Fruit fly (Drosophila melanogaster) whole organism, embryonic: ENCODE measurements around the gene lectin-24Db.

Source experiments
- ATbp ChIP-seq: fragments of 200-800 bp; sonication (Bioruptor generic); optimal IDR thresholded peaks from 2 replicates; lab custom pipeline; 2017; ENCODE audit warnings: missing biosample characterization, mild to moderate bottlenecking, missing genetic modification characterization, missing genetic modification reagents
- Antp ChIP-seq: fragments of 200-800 bp; sonication (Bioruptor generic); optimal IDR thresholded peaks from 3 replicates; lab custom pipeline; 2016; ENCODE audit warnings: missing biosample characterization, missing genetic modification characterization
- Atf3 ChIP-seq: fragments of 200-800 bp; sonication (Bioruptor generic); optimal IDR thresholded peaks from 3 replicates; lab custom pipeline; 2016; ENCODE audit warnings: missing biosample characterization, missing genetic modification characterization
- Bdp1 ChIP-seq: fragments of 200-800 bp; sonication (Bioruptor generic); optimal IDR thresholded peaks from 3 replicates; lab custom pipeline; 2016; ENCODE audit warnings: missing biosample characterization, missing genetic modification characterization
- CG10654 ChIP-seq: fragments of 200-800 bp; sonication (Bioruptor generic); optimal IDR thresholded peaks from 2 replicates; lab custom pipeline; 2016; ENCODE audit warnings: missing biosample characterization, missing genetic modification characterization
- CG10959 ChIP-seq: fragments of 200-800 bp; sonication (Bioruptor generic); IDR thresholded peaks from 2 replicates; pipeline ENCODE4 v1.3.6; 2022; ENCODE audit warnings: missing biosample characterization, missing genetic modification characterization
- CG11247 ChIP-seq: fragments of 200-800 bp; sonication (Bioruptor generic); IDR thresholded peaks from 2 replicates; pipeline ENCODE4 v1.3.6; 2022; ENCODE audit warnings: missing biosample characterization, missing genetic modification characterization
- CG12219 ChIP-seq: fragments of 200-800 bp; sonication (Bioruptor generic); optimal IDR thresholded peaks from 3 replicates; lab custom pipeline; 2018; ENCODE audit warnings: missing biosample characterization, mild to moderate bottlenecking, missing genetic modification characterization
- CG12236 ChIP-seq: fragments of 200-800 bp; sonication (Bioruptor generic); optimal IDR thresholded peaks from 2 replicates; lab custom pipeline; 2016; ENCODE audit warnings: missing biosample characterization, missing genetic modification characterization
- CG12659 ChIP-seq: fragments of 200-800 bp; sonication (Bioruptor generic); optimal IDR thresholded peaks from 3 replicates; lab custom pipeline; 2017; ENCODE audit warnings: mild to moderate bottlenecking, missing biosample characterization, missing genetic modification reagents, missing genetic modification characterization
- CG14667 ChIP-seq: fragments of 200-800 bp; sonication (Bioruptor generic); IDR thresholded peaks from 2 replicates; pipeline ENCODE4 v1.3.6; 2022; ENCODE audit warnings: missing biosample characterization, missing genetic modification characterization
- CG18599 ChIP-seq: fragments of 200-800 bp; sonication (Bioruptor generic); optimal IDR thresholded peaks from 3 replicates; lab custom pipeline; 2017; ENCODE audit warnings: missing biosample characterization, missing genetic modification characterization, mild to moderate bottlenecking, moderate library complexity, missing genetic modification reagents
- CG30431 ChIP-seq: fragments of 200-800 bp; sonication (Bioruptor generic); optimal IDR thresholded peaks from 2 replicates; lab custom pipeline; 2017; ENCODE audit warnings: missing biosample characterization, missing genetic modification characterization
- CG31224 ChIP-seq: fragments of 200-800 bp; sonication (Bioruptor generic); IDR thresholded peaks from 2 replicates; pipeline ENCODE4 v1.3.6; 2022; ENCODE audit warnings: missing biosample characterization, missing genetic modification characterization
- CG32767 ChIP-seq: fragments of 200-800 bp; sonication (Bioruptor generic); IDR thresholded peaks from 2 replicates; pipeline ENCODE4 v1.3.6; 2022; ENCODE audit warnings: missing biosample characterization, missing genetic modification characterization
- CG34224 ChIP-seq: fragments of 200-800 bp; sonication (Bioruptor generic); IDR thresholded peaks from 3 replicates; pipeline ENCODE4 v1.3.6; 2022; ENCODE audit warnings: missing biosample characterization, missing genetic modification characterization; ENCODE audit not compliant: partially characterized antibody
- CG43689 ChIP-seq: fragments of 200-800 bp; sonication (Bioruptor generic); IDR thresholded peaks from 2 replicates; pipeline ENCODE4 v1.3.6; 2022; ENCODE audit warnings: missing biosample characterization, missing genetic modification characterization
- CG4707 ChIP-seq: fragments of 200-800 bp; sonication (Bioruptor generic); optimal IDR thresholded peaks from 2 replicates; lab custom pipeline; 2018; ENCODE audit warnings: missing biosample characterization, mild to moderate bottlenecking, missing genetic modification characterization, moderate library complexity
- CG7963 ChIP-seq: fragments of 200-800 bp; sonication (Bioruptor generic); IDR thresholded peaks from 3 replicates; pipeline ENCODE4 v1.3.6; 2022; ENCODE audit warnings: missing biosample characterization, missing genetic modification characterization; ENCODE audit not compliant: partially characterized antibody
- CG9876 ChIP-seq: fragments of 200-800 bp; sonication (Bioruptor generic); optimal IDR thresholded peaks from 2 replicates; lab custom pipeline; 2016; ENCODE audit warnings: missing biosample characterization, missing genetic modification characterization
- D ChIP-seq, 2 experiments: fragments of 200-800 bp in 1 of 2; fragments of >200 bp in 1 of 2; sonication (Bioruptor generic) in 1 of 2; optimal IDR thresholded peaks; 2 replicates in 1 of 2; 3 replicates in 1 of 2; lab custom pipeline; 2017; ENCODE audit warnings: mild to moderate bottlenecking in 1 of 2, missing biosample characterization in 1 of 2, missing genetic modification characterization in 1 of 2, missing genetic modification reagents in 1 of 2
- Doc3 ChIP-seq: fragments of 200-800 bp; sonication (Bioruptor generic); IDR thresholded peaks from 3 replicates; pipeline ENCODE4 v1.3.6; 2022; ENCODE audit warnings: missing biosample characterization, missing genetic modification characterization; ENCODE audit not compliant: partially characterized antibody
- Eip74EF ChIP-seq, 2 experiments: fragments of 200-800 bp in 1 of 2; fragments of >200 bp in 1 of 2; sonication (Bioruptor generic) in 1 of 2; optimal IDR thresholded peaks; 2 replicates each; lab custom pipeline; 2017 to 2019; ENCODE audit warnings: missing biosample characterization in 2 of 2, missing genetic modification characterization in 2 of 2, mild to moderate bottlenecking in 1 of 2, moderate library complexity in 1 of 2
- Hmx ChIP-seq: fragments of 200-800 bp; sonication (Bioruptor generic); optimal IDR thresholded peaks from 2 replicates; lab custom pipeline; 2016; ENCODE audit warnings: missing biosample characterization, missing genetic modification characterization
- Lim3 ChIP-seq: fragments of 200-800 bp; sonication (Bioruptor generic); IDR thresholded peaks from 2 replicates; pipeline ENCODE4 v1.3.6; 2022; ENCODE audit warnings: missing biosample characterization, missing genetic modification characterization
- MBD-R2 ChIP-seq: fragments of 200-800 bp; sonication (Bioruptor generic); IDR thresholded peaks from 2 replicates; pipeline ENCODE4 v1.3.6; 2022; ENCODE audit warnings: missing biosample characterization, missing genetic modification characterization
- MTF-1 ChIP-seq: fragments of 200-800 bp; sonication (Bioruptor generic); optimal IDR thresholded peaks from 2 replicates; lab custom pipeline; 2018; ENCODE audit warnings: missing biosample characterization, mild to moderate bottlenecking, missing genetic modification characterization, borderline replicate concordance
- Nf-YC ChIP-seq: fragments of 200-800 bp; optimal IDR thresholded peaks from 3 replicates; lab custom pipeline; 2019; ENCODE audit warnings: missing biosample characterization, mild to moderate bottlenecking, missing genetic modification characterization, moderate library complexity
- NfI ChIP-seq: fragments of 200-800 bp; sonication (Bioruptor generic); optimal IDR thresholded peaks from 3 replicates; lab custom pipeline; 2018; ENCODE audit warnings: missing biosample characterization, mild to moderate bottlenecking, missing genetic modification characterization, moderate library complexity
- Opbp ChIP-seq: fragments of 200-800 bp; sonication (Bioruptor generic); IDR thresholded peaks from 3 replicates; pipeline ENCODE4 v1.3.6; 2022; ENCODE audit warnings: missing biosample characterization, missing genetic modification characterization; ENCODE audit not compliant: partially characterized antibody
- Scr ChIP-seq: fragments of 200-800 bp; sonication (Bioruptor generic); IDR thresholded peaks from 2 replicates; pipeline ENCODE4 v1.3.6; 2022; ENCODE audit warnings: missing biosample characterization, missing genetic modification characterization; ENCODE audit not compliant: partially characterized antibody
- btn ChIP-seq: fragments of 200-800 bp; sonication (Bioruptor generic); optimal IDR thresholded peaks from 2 replicates; lab custom pipeline; 2016; ENCODE audit warnings: missing biosample characterization, missing genetic modification characterization
- corto ChIP-seq: fragments of 200-800 bp; sonication (Bioruptor generic); optimal IDR thresholded peaks from 2 replicates; lab custom pipeline; 2016; ENCODE audit warnings: missing biosample characterization, mild to moderate bottlenecking, missing genetic modification characterization, moderate library complexity
- da ChIP-seq: fragments of 200-800 bp; sonication (Bioruptor generic); optimal IDR thresholded peaks from 2 replicates; lab custom pipeline; 2016; ENCODE audit warnings: missing biosample characterization, missing genetic modification characterization
- ems ChIP-seq: fragments of 200-800 bp; sonication (Bioruptor generic); optimal IDR thresholded peaks from 3 replicates; lab custom pipeline; 2016; ENCODE audit warnings: missing biosample characterization, missing genetic modification characterization
- gfzf ChIP-seq: fragments of 200-800 bp; sonication (Bioruptor generic); optimal IDR thresholded peaks from 2 replicates; lab custom pipeline; 2016; ENCODE audit warnings: missing biosample characterization, mild to moderate bottlenecking, missing genetic modification characterization, moderate library complexity
- ind ChIP-seq: fragments of 200-800 bp; sonication (Bioruptor generic); optimal IDR thresholded peaks from 3 replicates; lab custom pipeline; 2016; ENCODE audit warnings: missing biosample characterization, missing genetic modification characterization
- kah ChIP-seq: fragments of 200-800 bp; sonication (Bioruptor generic); optimal IDR thresholded peaks from 2 replicates; lab custom pipeline; 2018; ENCODE audit warnings: missing biosample characterization, mild to moderate bottlenecking, missing genetic modification characterization
- knrl ChIP-seq: fragments of 200-800 bp; sonication (Bioruptor generic); IDR thresholded peaks from 3 replicates; pipeline ENCODE4 v1.3.6; 2022; ENCODE audit warnings: missing biosample characterization, missing genetic modification characterization; ENCODE audit not compliant: partially characterized antibody
- nerfin-2 ChIP-seq: fragments of 200-800 bp; sonication (Bioruptor generic); IDR thresholded peaks from 2 replicates; pipeline ENCODE4 v1.3.6; 2022; ENCODE audit warnings: missing biosample characterization, missing genetic modification characterization; ENCODE audit not compliant: partially characterized antibody
- oc ChIP-seq: fragments of 200-800 bp; sonication (Bioruptor generic); optimal IDR thresholded peaks from 2 replicates; lab custom pipeline; 2018; ENCODE audit warnings: missing biosample characterization, mild to moderate bottlenecking, missing genetic modification characterization, moderate library complexity
- otp ChIP-seq: fragments of 200-800 bp; sonication (Bioruptor generic); IDR thresholded peaks from 3 replicates; pipeline ENCODE4, ENCODE4 v1.3.6; 2022; ENCODE audit warnings: missing biosample characterization, missing genetic modification characterization
- so ChIP-seq: fragments of 200-800 bp; sonication (Bioruptor generic); IDR thresholded peaks from 3 replicates; pipeline ENCODE4 v1.3.6; 2022; ENCODE audit warnings: missing biosample characterization, missing genetic modification characterization
- sob ChIP-seq: fragments of 200-800 bp; sonication (Bioruptor generic); IDR thresholded peaks from 2 replicates; pipeline ENCODE4 v1.3.6; 2022; ENCODE audit warnings: missing biosample characterization, missing genetic modification characterization
- tap ChIP-seq: fragments of 200-800 bp; optimal IDR thresholded peaks from 3 replicates; lab custom pipeline; 2019; ENCODE audit warnings: missing biosample characterization, mild to moderate bottlenecking, missing genetic modification characterization, moderate library complexity
- tgo ChIP-seq: fragments of 200-800 bp; sonication (Bioruptor generic); IDR thresholded peaks from 3 replicates; pipeline ENCODE4 v1.3.6; 2022; ENCODE audit warnings: missing biosample characterization, missing genetic modification characterization
- ttk ChIP-seq: fragments of 200-800 bp; sonication (Bioruptor generic); IDR thresholded peaks from 2 replicates; pipeline ENCODE4 v2.1.2; 2022; ENCODE audit warnings: missing biosample characterization, missing genetic modification characterization
- unpg ChIP-seq: fragments of 200-800 bp; sonication (Bioruptor generic); optimal IDR thresholded peaks from 3 replicates; lab custom pipeline; 2018; ENCODE audit warnings: missing biosample characterization, mild to moderate bottlenecking, missing genetic modification characterization, moderate library complexity
- vnd ChIP-seq: fragments of 200-800 bp; sonication (Bioruptor generic); IDR thresholded peaks from 3 replicates; pipeline ENCODE4 v1.3.6; 2022; ENCODE audit warnings: missing biosample characterization, missing genetic modification characterization; ENCODE audit not compliant: partially characterized antibody
- yki ChIP-seq: fragments of >200 bp; optimal IDR thresholded peaks from 3 replicates; lab custom pipeline; 2018

The lectin-24Db gene

DNA sequence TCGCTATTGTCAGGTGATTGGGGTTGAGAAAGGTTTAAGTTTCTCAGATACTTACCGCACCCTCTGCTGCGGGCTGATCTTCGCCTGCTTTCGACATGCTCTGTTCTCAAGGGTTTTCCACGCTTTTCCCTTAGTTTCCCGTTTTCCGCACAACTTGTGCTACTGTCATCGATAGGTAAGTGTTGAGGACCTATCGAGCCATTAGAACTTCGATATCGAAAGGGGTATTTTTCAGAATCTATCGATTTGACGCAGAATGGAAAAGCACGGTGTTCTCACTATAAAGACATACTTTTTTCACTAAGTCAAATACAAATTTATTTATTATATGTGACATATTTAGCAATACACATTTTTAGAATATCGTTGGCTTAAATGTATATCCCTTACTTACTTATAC lies 38.9 kb downstream of the lectin-24Db start, which contains the start of gene CG3702 (continued):
- TF ChIP-seq CG4707 (GFP tag; lab: Kevin White, UChicago): no peak
- TF ChIP-seq CG43689 (GFP tag; lab: Robert Waterston, UW): no peak
- no peak for TF ChIP-seq tap (tag; lab: Kevin White, UChicago)
- TF ChIP-seq CG14667 (GFP tag; lab: Robert Waterston, UW): no peak
- no peak for TF ChIP-seq CG9876 (GFP tag; lab: Kevin White, UChicago)
- TF ChIP-seq btn: no peak
- TF ChIP-seq CG30431 (GFP tag; lab: Kevin White, UChicago): no peak
- no peak for TF ChIP-seq D (optimal IDR thresholded peaks at IDR 0.05; lab: Kevin White, UChicago)
- TF ChIP-seq D (GFP tag; optimal IDR thresholded peaks at IDR 0.05; lab: Kevin White, UChicago): no peak
- TF ChIP-seq gfzf (GFP tag; lab: Kevin White, UChicago): no peak
- TF ChIP-seq Lim3: no peak
- TF ChIP-seq sob: no peak
- TF ChIP-seq yki: no peak
- no peak for TF ChIP-seq CG12219 (GFP tag; lab: Kevin White, UChicago)
- TF ChIP-seq unpg (GFP tag; lab: Kevin White, UChicago): no peak
- TF ChIP-seq corto (GFP tag; lab: Kevin White, UChicago): no peak
- TF ChIP-seq CG32767 (GFP tag; lab: Robert Waterston, UW): no peak
- no peak for TF ChIP-seq da
- TF ChIP-seq CG10654 (GFP tag; lab: Kevin White, UChicago): no peak
- TF ChIP-seq knrl (GFP tag; lab: Robert Waterston, UW): peak; percentile 53; the same call in 2 of the 3 replicates
- peak; percentile 69 for TF ChIP-seq nerfin-2
- peak; percentile 51; the same call in 2 of the 3 replicates for TF ChIP-seq Doc3
- TF ChIP-seq NfI (GFP tag; lab: Kevin White, UChicago): no peak
- TF ChIP-seq Antp (GFP tag; lab: Kevin White, UChicago): no peak
- TF ChIP-seq CG34224 (GFP tag; lab: Robert Waterston, UW): peak; percentile 51
- TF ChIP-seq Atf3 (GFP tag; lab: Kevin White, UChicago): no peak
- no peak for TF ChIP-seq CG31224 (GFP tag; lab: Robert Waterston, UW)
- peak; percentile 16 for TF ChIP-seq CG12659 (GFP tag; lab: Kevin White, UChicago)
- no peak for TF ChIP-seq ems (GFP tag; lab: Kevin White, UChicago)
- TF ChIP-seq Bdp1 (GFP tag; lab: Kevin White, UChicago): no peak
- TF ChIP-seq Nf-YC: no peak
- TF ChIP-seq vnd (GFP tag; lab: Robert Waterston, UW): peak; percentile 48; the same call in 2 of the 3 replicates
- TF ChIP-seq MBD-R2 (GFP tag; lab: Robert Waterston, UW): peak; percentile 26; the same call in 1 of the 2 replicates
- no peak for TF ChIP-seq Eip74EF (GFP tag; optimal IDR thresholded peaks at IDR 0.05; lab: Kevin White, UChicago)
- peak; percentile 75; the same call in 2 of the 3 replicates for TF ChIP-seq Opbp (GFP tag; lab: Robert Waterston, UW)
- TF ChIP-seq MTF-1 (GFP tag; lab: Kevin White, UChicago): no peak
- TF ChIP-seq ttk (GFP tag; lab: Robert Waterston, UW): no peak
- no peak for TF ChIP-seq ind (GFP tag; lab: Kevin White, UChicago)
- no peak for TF ChIP-seq CG11247 (GFP tag; lab: Robert Waterston, UW)
- TF ChIP-seq CG12236 (GFP tag; lab: Kevin White, UChicago): no peak
- TF ChIP-seq so (GFP tag; lab: Robert Waterston, UW): no peak
- TF ChIP-seq ATbp: no peak
- TF ChIP-seq oc (tag; lab: Kevin White, UChicago): no peak
- TF ChIP-seq CG10959: no peak
- no peak for TF ChIP-seq Hmx (GFP tag; lab: Kevin White, UChicago)
- TF ChIP-seq CG7963 (GFP tag; lab: Robert Waterston, UW): peak; percentile 57; the same call in 1 of the 3 replicates
- no peak for TF ChIP-seq otp
- no peak for TF ChIP-seq tgo
- TF ChIP-seq CG18599 (GFP tag; lab: Kevin White, UChicago): no peak
- no peak for TF ChIP-seq kah (GFP tag; lab: Kevin White, UChicago)
- peak; percentile 65 for TF ChIP-seq Scr
